Worm (Caenorhabditis elegans): ENCODE measurements around the gene gmn-1.

ce11 chrIII:12218078-12218477, 7.1 kb downstream of the gmn-1 start:
- TF ChIP-seq T22C8.4 (GFP tag; IDR thresholded peaks at IDR 0.05) (no peak), ztf-29 (GFP tag; IDR thresholded peaks at IDR 0.05) (peak; percentile 66; the same call in 1 of the 2 replicates), flt-1 (GFP tag; IDR thresholded peaks at IDR 0.05) (no peak), tab-1 (GFP tag; IDR thresholded peaks at IDR 0.05) (no peak), klf-2 (GFP tag; conservative IDR thresholded peaks at IDR 0.05) (no peak)
